Worm (Caenorhabditis elegans) whole organism, L4 larva: ENCODE data around the gene sre-51.
A peak's percentile ranks its signal among the peaks of the same experiment; 100 is the strongest.
"Not testable (repeated sequence)": the region's sequence is repeated elsewhere in the genome, so short reads cannot be mapped to it uniquely, and the experiment has no call there.

ENCODE experiments used
- F44E2.7 ChIP-seq: fragments of 200-800 bp; sonication (Bioruptor generic); IDR thresholded peaks from 2 replicates; pipeline ENCODE4 v2.1.2; 2022; ENCODE audit warnings: missing genetic modification characterization, missing compliant biosample characterization
- F49E8.2 ChIP-seq: sonication (generic microtip); optimal IDR thresholded peaks from 2 replicates; lab custom pipeline; 2016; ENCODE audit warnings: missing compliant biosample characterization, mild to moderate bottlenecking, missing genetic modification characterization, borderline replicate concordance
- T20F7.1 ChIP-seq: fragments of 200-800 bp; sonication (Bioruptor generic); optimal IDR thresholded peaks from 2 replicates; lab custom pipeline; 2018; ENCODE audit warnings: mild to moderate bottlenecking, missing genetic modification characterization, missing compliant biosample characterization
- Y48G9A.11 ChIP-seq: fragments of 200-800 bp; sonication (Bioruptor generic); IDR thresholded peaks from 2 replicates; pipeline ENCODE4 v1.3.6; 2022; ENCODE audit warnings: missing genetic modification reagents, missing genetic modification characterization, missing compliant biosample characterization
- Y5F2A.4 ChIP-seq: fragments of 200-800 bp; sonication (Bioruptor generic); optimal IDR thresholded peaks from 2 replicates; lab custom pipeline; 2018; ENCODE audit warnings: mild to moderate bottlenecking, missing genetic modification characterization, missing compliant biosample characterization
- aha-1 ChIP-seq: fragments of 150-350 bp; peaks from one replicate; lab custom pipeline; 2014; ENCODE audit warnings: missing biosample characterization, missing genetic modification characterization
- arid-1 ChIP-seq: fragments of 200-800 bp; sonication (Bioruptor generic); conservative IDR thresholded peaks from 2 replicates; pipeline ENCODE4 v1.3.6; 2022; ENCODE audit warnings: missing genetic modification reagents, missing genetic modification characterization, missing compliant biosample characterization
- ceh-20 ChIP-seq: fragments of 200-800 bp; sonication (Bioruptor generic); IDR thresholded peaks from 2 replicates; pipeline ENCODE4 v1.3.6; 2022; ENCODE audit warnings: missing genetic modification reagents, missing genetic modification characterization, missing compliant biosample characterization
- ceh-28 ChIP-seq: fragments of 150-350 bp; optimal IDR thresholded peaks from 2 replicates; lab custom pipeline; 2014; ENCODE audit warnings: missing biosample characterization, missing genetic modification reagents, missing genetic modification characterization
- daf-16 ChIP-seq, 3 experiments: sonication (generic microtip); optimal IDR thresholded peaks; 2 replicates each; lab custom pipeline; 2016 to 2017; ENCODE audit warnings: missing genetic modification characterization in 3 of 3, missing genetic modification reagents in 3 of 3, mild to moderate bottlenecking in 2 of 3, missing compliant biosample characterization in 2 of 3, missing biosample characterization in 1 of 3, moderate library complexity in 1 of 3
- daf-19 ChIP-seq: fragments of 200-800 bp; sonication (Bioruptor generic); conservative IDR thresholded peaks from 2 replicates; pipeline ENCODE4 v1.3.6; 2022; ENCODE audit warnings: missing genetic modification characterization, missing compliant biosample characterization
- dmd-8 ChIP-seq: fragments of 200-800 bp; sonication (Bioruptor generic); IDR thresholded peaks from 2 replicates; pipeline ENCODE4 v1.3.6; 2022; ENCODE audit warnings: missing genetic modification characterization, missing compliant biosample characterization
- dpl-1 ChIP-seq: fragments of 150-350 bp; optimal IDR thresholded peaks from 2 replicates; lab custom pipeline; 2014; ENCODE audit warnings: missing biosample characterization, missing genetic modification reagents, missing genetic modification characterization
- dve-1 ChIP-seq: sonication (generic microtip); optimal IDR thresholded peaks from 2 replicates; lab custom pipeline; 2017; ENCODE audit warnings: antibody characterized with exemption, mild to moderate bottlenecking, missing genetic modification characterization, missing compliant biosample characterization; ENCODE audit not compliant: insufficient read depth
- fos-1 ChIP-seq: fragments of 150-350 bp; optimal IDR thresholded peaks from 2 replicates; lab custom pipeline; 2014; ENCODE audit warnings: missing biosample characterization, missing genetic modification characterization
- hlh-30 ChIP-seq: sonication (generic microtip); optimal IDR thresholded peaks from 2 replicates; lab custom pipeline; 2017; ENCODE audit warnings: antibody characterized with exemption, mild to moderate bottlenecking, missing genetic modification characterization, missing compliant biosample characterization; ENCODE audit not compliant: insufficient read depth
- lin-13 ChIP-seq: fragments of 150-350 bp; optimal IDR thresholded peaks from 2 replicates; lab custom pipeline; 2014; ENCODE audit warnings: missing biosample characterization, missing genetic modification reagents, missing genetic modification characterization
- lin-38 ChIP-seq: fragments of 200-800 bp; sonication (Bioruptor generic); IDR thresholded peaks from 2 replicates; pipeline ENCODE4 v1.3.6; 2022; ENCODE audit warnings: missing genetic modification reagents, missing genetic modification characterization, missing compliant biosample characterization
- mdt-29 ChIP-seq: fragments of 200-800 bp; sonication (Bioruptor generic); IDR thresholded peaks from 2 replicates; pipeline ENCODE4 v1.3.6; 2022; ENCODE audit warnings: missing genetic modification reagents, missing genetic modification characterization, missing compliant biosample characterization
- mxl-2 ChIP-seq: fragments of 200-800 bp; sonication (Bioruptor generic); conservative IDR thresholded peaks from 2 replicates; pipeline ENCODE4 v1.3.6; 2022; ENCODE audit warnings: missing genetic modification reagents, missing genetic modification characterization, missing compliant biosample characterization
- mxl-3 ChIP-seq: fragments of 200-800 bp; sonication (Bioruptor generic); optimal IDR thresholded peaks from 2 replicates; lab custom pipeline; 2018; ENCODE audit warnings: mild to moderate bottlenecking, missing genetic modification characterization, missing compliant biosample characterization
- nhr-10 ChIP-seq: fragments of 150-350 bp; optimal IDR thresholded peaks from 2 replicates; lab custom pipeline; 2014; ENCODE audit warnings: missing biosample characterization, missing genetic modification characterization
- nhr-42 ChIP-seq: fragments of 200-800 bp; sonication (Bioruptor generic); IDR thresholded peaks from 2 replicates; pipeline ENCODE4 v1.3.6; 2022; ENCODE audit warnings: missing genetic modification characterization, missing compliant biosample characterization
- nhr-48 ChIP-seq: sonication (generic microtip); optimal IDR thresholded peaks from 2 replicates; lab custom pipeline; 2016; ENCODE audit warnings: mild to moderate bottlenecking, missing genetic modification characterization, missing compliant biosample characterization
- nhr-6 ChIP-seq: fragments of 150-350 bp; optimal IDR thresholded peaks from 2 replicates; lab custom pipeline; 2014; ENCODE audit warnings: missing biosample characterization, missing genetic modification characterization
- nhr-76 ChIP-seq: fragments of 150-350 bp; optimal IDR thresholded peaks from 2 replicates; lab custom pipeline; 2014; ENCODE audit warnings: missing biosample characterization, missing genetic modification characterization
- spr-1 ChIP-seq: sonication (generic microtip); optimal IDR thresholded peaks from 2 replicates; lab custom pipeline; 2016; ENCODE audit warnings: mild to moderate bottlenecking, missing genetic modification characterization, missing compliant biosample characterization
- spr-3 ChIP-seq: fragments of 200-800 bp; sonication (Bioruptor generic); optimal IDR thresholded peaks from 2 replicates; lab custom pipeline; 2018; ENCODE audit warnings: mild to moderate bottlenecking, missing genetic modification characterization, missing compliant biosample characterization
- ztf-7 ChIP-seq: fragments of 150-350 bp; optimal IDR thresholded peaks from 2 replicates; lab custom pipeline; 2014; ENCODE audit warnings: missing biosample characterization, missing genetic modification characterization

Gene sre-51

DNA sequence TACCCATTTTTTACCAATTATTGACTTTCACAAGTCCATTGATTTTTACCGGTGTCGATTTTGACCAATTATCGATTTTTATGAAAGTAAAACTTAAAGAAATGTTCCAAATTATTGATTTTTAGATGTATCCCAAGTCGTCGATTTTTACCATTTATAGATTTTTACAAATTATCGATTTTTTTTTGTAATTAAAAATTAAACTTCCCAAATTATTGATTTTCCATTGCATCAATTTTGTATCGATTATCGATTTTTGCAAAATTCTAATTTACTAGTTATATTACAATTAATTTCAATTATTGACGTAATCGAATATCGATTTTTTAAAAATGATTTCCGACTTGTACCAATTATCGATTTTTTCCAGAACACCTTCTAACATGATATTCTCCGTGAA is 8.5 kb upstream of the sre-51 start, which contains the start of gene sre-50:
Gene sre-50 (plus strand): TSS at position 384 of the 400 bp plus-strand sequence.
- TF ChIP-seq ceh-28 (tag; lab: Kevin White, UChicago): peak; percentile 96
- no peak for TF ChIP-seq nhr-42
- TF ChIP-seq, all 104 proteins: peak for 1

DNA sequence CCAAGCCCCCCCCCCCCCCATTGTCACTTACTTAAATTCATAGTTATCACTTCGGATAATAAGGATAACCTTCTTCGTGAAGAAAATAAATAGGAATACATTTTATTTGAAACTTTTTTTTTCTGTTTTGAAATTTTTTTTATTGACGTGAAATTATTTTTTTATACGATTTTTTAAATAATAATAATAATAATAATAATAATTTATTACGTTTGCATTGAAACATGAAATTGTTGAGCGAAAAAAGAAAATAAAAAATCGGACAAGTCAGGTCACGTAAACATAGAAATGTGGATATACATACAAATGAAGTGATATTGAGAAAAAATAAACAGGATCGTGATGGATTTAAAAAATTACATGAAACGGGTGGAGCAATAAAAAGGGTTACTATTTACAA is 2.0 kb upstream of the sre-51 start, which contains the start of gene C50E10.2:
Gene C50E10.2 (minus strand): TSS at position 101 of the 400 bp plus-strand sequence.
- no peak for TF ChIP-seq T20F7.1 (GFP tag; lab: Kevin White, UChicago)
- TF ChIP-seq nhr-48 (tag; lab: Kevin White, UChicago): no peak
- TF ChIP-seq dmd-8: no peak
- no peak for TF ChIP-seq dpl-1 (GFP tag; lab: Kevin White, UChicago)
- TF ChIP-seq arid-1 (GFP tag; lab: Robert Waterston, UW): no peak

DNA sequence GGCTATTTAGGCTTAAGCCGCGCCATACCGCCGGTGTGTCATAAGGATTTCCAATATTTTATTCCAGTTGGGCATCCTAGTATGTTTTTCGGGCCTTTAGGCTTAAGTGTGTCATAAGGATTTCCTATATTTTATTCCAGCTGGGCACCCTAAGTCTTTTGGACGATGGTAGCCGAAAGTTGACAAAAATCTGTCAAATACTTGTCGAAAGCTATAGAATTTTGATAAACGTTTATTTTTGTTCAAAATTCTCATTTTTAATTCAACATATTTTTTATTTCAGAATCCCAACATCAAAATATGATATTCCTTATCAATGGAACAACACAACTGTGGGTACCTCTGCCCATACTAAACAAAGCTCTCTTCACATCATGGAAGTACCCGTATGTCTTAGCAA is 6.9 kb downstream of the sre-51 start, which contains the start of gene sre-49:
Gene sre-49 (plus strand): TSS at position 301 of the 400 bp plus-strand sequence.
- not testable (repeated sequence) for TF ChIP-seq Y48G9A.11 (GFP tag; lab: Robert Waterston, UW); hlh-30 (tag; lab: Kevin White, UChicago); spr-3 (GFP tag; lab: Kevin White, UChicago)

DNA sequence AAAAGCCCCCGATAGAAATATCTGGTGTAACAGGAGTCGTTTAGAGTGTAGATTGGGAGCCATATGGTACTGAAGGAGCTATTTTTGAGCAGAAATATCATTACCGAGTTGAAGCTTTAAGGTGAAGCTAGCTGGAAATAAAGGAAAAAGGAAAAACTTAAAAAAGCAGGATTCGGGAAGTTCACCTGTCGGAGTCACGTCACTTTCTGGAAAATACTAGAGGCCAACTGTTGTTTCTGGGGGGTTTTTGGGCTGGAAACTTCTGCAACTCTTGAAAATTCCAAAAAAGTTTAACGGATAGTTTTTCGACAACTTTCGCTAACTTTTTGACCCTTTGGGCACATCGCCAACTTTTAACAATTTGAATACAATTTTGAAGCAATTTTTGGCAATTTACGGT is 11.6 kb downstream of the sre-51 start, which contains the start of gene sre-53:
Gene sre-53 (minus strand): TSS at position 101 of the 400 bp plus-strand sequence.
- TF ChIP-seq nhr-42: no peak
- TF ChIP-seq mdt-29: no peak
- no peak for TF ChIP-seq dpl-1 (GFP tag; lab: Kevin White, UChicago)
- TF ChIP-seq spr-1: no peak
- no peak for TF ChIP-seq ceh-20
- TF ChIP-seq ztf-7 (tag; lab: Kevin White, UChicago): no peak
- TF ChIP-seq mxl-2 (GFP tag; lab: Robert Waterston, UW): no peak
- TF ChIP-seq lin-13: no peak
- no peak for TF ChIP-seq nhr-10
- no peak for TF ChIP-seq fos-1
- no peak for TF ChIP-seq lin-38
- TF ChIP-seq daf-19: no peak

DNA sequence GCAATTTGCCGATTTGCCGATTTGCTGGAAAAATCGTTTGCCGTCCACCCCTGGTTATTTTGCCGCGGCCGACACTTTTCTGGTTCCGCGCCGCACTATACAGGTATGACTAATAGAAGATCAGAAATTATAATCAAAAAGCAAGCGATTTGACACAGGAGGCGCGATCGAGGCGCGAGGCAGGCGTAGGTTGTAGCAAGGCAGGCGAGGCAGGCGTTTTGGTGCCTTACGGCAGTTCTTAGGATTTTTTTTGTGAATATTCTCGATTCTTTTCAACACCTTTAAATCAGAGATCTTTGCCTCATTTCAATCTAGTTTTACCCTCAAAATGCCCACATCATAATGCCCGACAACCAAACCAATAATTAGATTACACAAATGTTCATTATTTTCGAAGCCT is 12.5 kb downstream of the sre-51 start, which contains the start of gene sre-56:
Gene sre-56 (plus strand): TSS at position 301 of the 400 bp plus-strand sequence.
- TF ChIP-seq mxl-3 (GFP tag; lab: Kevin White, UChicago) (no peak), F49E8.2 (tag; lab: Kevin White, UChicago) (no peak), nhr-76 (tag; lab: Kevin White, UChicago) (no peak), daf-16 (GFP tag; optimal IDR thresholded peaks at IDR 0.05; lab: Kevin White, UChicago) (no peak), daf-16 (tag; optimal IDR thresholded peaks at IDR 0.05; lab: Kevin White, UChicago) (no peak), aha-1 (tag; lab: Kevin White, UChicago) (peak; percentile 51)

DNA sequence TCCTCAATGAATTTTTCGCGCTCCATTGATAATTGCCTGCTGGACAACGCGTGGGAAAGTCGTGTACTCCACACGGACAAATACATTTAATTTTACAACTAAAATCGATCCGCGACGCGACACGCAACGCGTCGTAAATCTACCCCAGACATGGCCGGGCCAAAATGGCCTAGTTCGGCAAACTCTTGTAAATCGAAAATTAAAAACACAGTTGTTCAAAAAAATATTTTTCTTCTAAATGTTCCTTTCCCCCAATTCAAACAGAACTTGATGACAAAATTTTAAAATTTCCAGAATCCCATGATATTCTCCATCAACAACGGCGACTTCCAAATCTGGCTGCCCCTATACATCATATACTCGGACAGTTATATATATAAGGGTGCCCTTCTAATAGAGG is 17.3 kb downstream of the sre-51 start, which contains the start of gene sre-55:
Gene sre-55 (plus strand): TSS at position 301 of the 400 bp plus-strand sequence.
- TF ChIP-seq nhr-6: no peak
- no peak for TF ChIP-seq nhr-48 (tag; lab: Kevin White, UChicago)
- TF ChIP-seq F44E2.7 (GFP tag; lab: Robert Waterston, UW): no peak
- TF ChIP-seq dve-1 (tag; lab: Kevin White, UChicago): no peak
- TF ChIP-seq Y5F2A.4 (GFP tag; lab: Kevin White, UChicago): no peak
- no peak for TF ChIP-seq F49E8.2 (tag; lab: Kevin White, UChicago)

DNA sequence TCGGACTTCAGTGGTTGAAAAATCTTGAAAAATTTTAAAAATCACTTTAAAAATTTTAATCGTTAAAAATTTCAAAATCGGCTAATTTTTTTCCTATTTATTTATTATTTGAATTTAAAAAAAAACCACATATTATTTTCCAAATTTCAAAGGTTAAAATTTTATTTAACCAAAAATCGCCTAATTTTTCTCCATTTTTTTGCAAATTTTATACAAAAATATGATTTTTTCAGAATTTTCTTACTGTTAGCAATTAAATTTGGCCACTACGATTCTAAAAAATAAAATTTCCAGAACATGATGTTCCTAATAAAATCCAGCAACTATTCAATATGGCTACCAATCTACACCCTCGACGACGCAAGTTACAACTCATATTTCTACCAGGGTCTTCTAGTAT is 21.0 kb downstream of the sre-51 start, which contains the start of gene sre-54:
Gene sre-54 (plus strand): TSS at position 301 of the 400 bp plus-strand sequence.
- no peak for TF ChIP-seq lin-38
